Fruit fly (Drosophila melanogaster) whole organism, embryonic: ENCODE data around the gene CG13949.

Experiments used
- Aef1 ChIP-seq: fragments of 200-800 bp; sonication (Bioruptor generic); IDR thresholded peaks from 3 replicates; pipeline ENCODE4 v1.3.6; 2022; ENCODE audit warnings: missing biosample characterization, missing genetic modification characterization
- BtbVII ChIP-seq: fragments of 200-800 bp; sonication (Bioruptor generic); optimal IDR thresholded peaks from 3 replicates; lab custom pipeline; 2017; ENCODE audit warnings: missing biosample characterization, mild to moderate bottlenecking, missing genetic modification characterization
- CG10431 ChIP-seq: fragments of 200-800 bp; sonication (Bioruptor generic); optimal IDR thresholded peaks from 3 replicates; lab custom pipeline; 2018; ENCODE audit warnings: missing biosample characterization, mild to moderate bottlenecking, missing genetic modification characterization
- CG10654 ChIP-seq: fragments of 200-800 bp; sonication (Bioruptor generic); optimal IDR thresholded peaks from 2 replicates; lab custom pipeline; 2016; ENCODE audit warnings: missing biosample characterization, missing genetic modification characterization
- CG11504 ChIP-seq: fragments of 200-800 bp; sonication (Bioruptor generic); optimal IDR thresholded peaks from 3 replicates; lab custom pipeline; 2019; ENCODE audit warnings: missing biosample characterization, mild to moderate bottlenecking, missing genetic modification characterization, moderate library complexity
- CG12219 ChIP-seq: fragments of 200-800 bp; sonication (Bioruptor generic); optimal IDR thresholded peaks from 3 replicates; lab custom pipeline; 2018; ENCODE audit warnings: missing biosample characterization, mild to moderate bottlenecking, missing genetic modification characterization
- CG12659 ChIP-seq: fragments of 200-800 bp; sonication (Bioruptor generic); optimal IDR thresholded peaks from 3 replicates; lab custom pipeline; 2017; ENCODE audit warnings: mild to moderate bottlenecking, missing biosample characterization, missing genetic modification reagents, missing genetic modification characterization
- CG14667 ChIP-seq: fragments of 200-800 bp; sonication (Bioruptor generic); IDR thresholded peaks from 2 replicates; pipeline ENCODE4 v1.3.6; 2022; ENCODE audit warnings: missing biosample characterization, missing genetic modification characterization
- CG15601 ChIP-seq: fragments of 200-800 bp; sonication (Bioruptor generic); optimal IDR thresholded peaks from 3 replicates; lab custom pipeline; 2019; ENCODE audit warnings: missing biosample characterization, mild to moderate bottlenecking, missing genetic modification characterization, moderate library complexity
- CG16863 ChIP-seq: fragments of 200-800 bp; sonication (Bioruptor generic); optimal IDR thresholded peaks from 3 replicates; lab custom pipeline; 2016; ENCODE audit warnings: missing biosample characterization, missing genetic modification characterization
- CG17829 ChIP-seq: fragments of 200-800 bp; optimal IDR thresholded peaks from 2 replicates; lab custom pipeline; 2019; ENCODE audit warnings: missing biosample characterization, mild to moderate bottlenecking, missing genetic modification characterization, moderate library complexity
- CG1832 ChIP-seq: fragments of 200-800 bp; sonication (Bioruptor generic); optimal IDR thresholded peaks from 2 replicates; lab custom pipeline; 2017; ENCODE audit warnings: missing biosample characterization, mild to moderate bottlenecking, missing genetic modification characterization, inconsistent platforms
- CG30431 ChIP-seq: fragments of 200-800 bp; sonication (Bioruptor generic); optimal IDR thresholded peaks from 2 replicates; lab custom pipeline; 2017; ENCODE audit warnings: missing biosample characterization, missing genetic modification characterization
- CG31224 ChIP-seq: fragments of 200-800 bp; sonication (Bioruptor generic); IDR thresholded peaks from 2 replicates; pipeline ENCODE4 v1.3.6; 2022; ENCODE audit warnings: missing biosample characterization, missing genetic modification characterization
- CG33213 ChIP-seq: fragments of 200-800 bp; sonication (Bioruptor generic); optimal IDR thresholded peaks from 3 replicates; lab custom pipeline; 2016; ENCODE audit warnings: missing biosample characterization, missing genetic modification characterization
- CG3726 ChIP-seq: fragments of 200-800 bp; sonication (Bioruptor generic); IDR thresholded peaks from 3 replicates; pipeline ENCODE4, ENCODE4 v1.3.6; 2022; ENCODE audit warnings: missing biosample characterization, missing genetic modification characterization
- CG3838 ChIP-seq: fragments of 200-800 bp; sonication (Bioruptor generic); optimal IDR thresholded peaks from 3 replicates; lab custom pipeline; 2016; ENCODE audit warnings: missing biosample characterization, missing genetic modification characterization
- CG6175 ChIP-seq: fragments of 200-800 bp; sonication (Bioruptor generic); IDR thresholded peaks from 3 replicates; pipeline ENCODE4 v1.3.6; 2022; ENCODE audit warnings: missing biosample characterization, missing genetic modification characterization
- CG8924 ChIP-seq: fragments of 200-800 bp; optimal IDR thresholded peaks from 3 replicates; lab custom pipeline; 2019; ENCODE audit warnings: missing biosample characterization, mild to moderate bottlenecking, missing genetic modification characterization, moderate library complexity
- CG9932 ChIP-seq: fragments of 200-800 bp; sonication (Bioruptor generic); IDR thresholded peaks from 2 replicates; pipeline ENCODE4 v1.3.6; 2022; ENCODE audit warnings: missing biosample characterization, missing genetic modification characterization
- CrebB ChIP-seq: fragments of 200-800 bp; sonication (Bioruptor generic); optimal IDR thresholded peaks from 3 replicates; lab custom pipeline; 2018; ENCODE audit warnings: missing biosample characterization, mild to moderate bottlenecking, missing genetic modification characterization
- Dfd ChIP-seq, 2 experiments: fragments of >200 bp; optimal IDR thresholded peaks; 2 replicates each; lab custom pipeline; 2017; ENCODE audit warnings: missing biosample characterization in 2 of 2, missing genetic modification characterization in 2 of 2
- Dll ChIP-seq: fragments of 200-800 bp; sonication (Bioruptor generic); IDR thresholded peaks from 4 replicates; pipeline ENCODE4 v1.3.6; 2022; ENCODE audit warnings: missing biosample characterization, missing genetic modification characterization; ENCODE audit not compliant: partially characterized antibody
- HmgD ChIP-seq: fragments of 200-800 bp; sonication (Bioruptor generic); optimal IDR thresholded peaks from 3 replicates; lab custom pipeline; 2016; ENCODE audit warnings: missing biosample characterization, missing genetic modification characterization
- Hr39 ChIP-seq: fragments of >200 bp; optimal IDR thresholded peaks from 2 replicates; lab custom pipeline; 2017
- Meics ChIP-seq: fragments of 200-800 bp; sonication (Bioruptor generic); optimal IDR thresholded peaks from 2 replicates; lab custom pipeline; 2017; ENCODE audit warnings: missing biosample characterization, mild to moderate bottlenecking, missing genetic modification characterization
- Poxn ChIP-seq: fragments of 200-800 bp; sonication (Bioruptor generic); IDR thresholded peaks from 2 replicates; pipeline ENCODE4 v1.3.6; 2022; ENCODE audit warnings: missing biosample characterization, missing genetic modification characterization
- TFAM ChIP-seq: fragments of 200-800 bp; sonication (Bioruptor generic); optimal IDR thresholded peaks from 2 replicates; lab custom pipeline; 2017; ENCODE audit warnings: missing biosample characterization, missing genetic modification characterization, inconsistent platforms
- Tbp ChIP-seq: fragments of >200 bp; optimal IDR thresholded peaks from 2 replicates; lab custom pipeline; 2018; ENCODE audit warnings: missing biosample characterization, missing genetic modification characterization
- Xbp1 ChIP-seq: fragments of 200-800 bp; sonication (Bioruptor generic); optimal IDR thresholded peaks from 3 replicates; lab custom pipeline; 2016; ENCODE audit warnings: missing biosample characterization, mild to moderate bottlenecking, missing genetic modification characterization
- ase ChIP-seq: fragments of 200-800 bp; sonication (Bioruptor generic); IDR thresholded peaks from 3 replicates; pipeline ENCODE4 v1.3.6; 2022; ENCODE audit warnings: missing biosample characterization, missing genetic modification characterization
- dmrt99B ChIP-seq: fragments of 200-800 bp; sonication (Bioruptor generic); optimal IDR thresholded peaks from 2 replicates; lab custom pipeline; 2018; ENCODE audit warnings: missing biosample characterization, mild to moderate bottlenecking, missing genetic modification characterization, moderate library complexity
- eve ChIP-seq, 2 experiments: fragments of >200 bp; optimal IDR thresholded peaks; 2 replicates each; lab custom pipeline; 2017; ENCODE audit warnings: missing biosample characterization in 2 of 2, missing genetic modification characterization in 2 of 2
- exex ChIP-seq: fragments of 200-800 bp; sonication (Bioruptor generic); optimal IDR thresholded peaks from 4 replicates; lab custom pipeline; 2018; ENCODE audit warnings: missing biosample characterization, mild to moderate bottlenecking, missing genetic modification characterization, moderate library complexity
- eyg ChIP-seq: fragments of 200-800 bp; sonication (Bioruptor generic); optimal IDR thresholded peaks from 3 replicates; lab custom pipeline; 2016; ENCODE audit warnings: missing biosample characterization, missing genetic modification characterization
- fd64A ChIP-seq: fragments of 200-800 bp; sonication (Bioruptor generic); optimal IDR thresholded peaks from 3 replicates; lab custom pipeline; 2018; ENCODE audit warnings: missing biosample characterization, mild to moderate bottlenecking, missing genetic modification characterization
- lbe ChIP-seq: fragments of 200-800 bp; sonication (Bioruptor generic); optimal IDR thresholded peaks from 2 replicates; lab custom pipeline; 2016; ENCODE audit warnings: missing biosample characterization, mild to moderate bottlenecking, missing genetic modification characterization
- oc ChIP-seq: fragments of 200-800 bp; sonication (Bioruptor generic); optimal IDR thresholded peaks from 2 replicates; lab custom pipeline; 2018; ENCODE audit warnings: missing biosample characterization, mild to moderate bottlenecking, missing genetic modification characterization, moderate library complexity
- peb ChIP-seq: fragments of 200-800 bp; sonication (Bioruptor generic); IDR thresholded peaks from 2 replicates; pipeline ENCODE4 v1.3.6; 2022; ENCODE audit warnings: missing biosample characterization, missing genetic modification characterization
- pho ChIP-seq: fragments of 200-800 bp; sonication (Bioruptor generic); optimal IDR thresholded peaks from 2 replicates; lab custom pipeline; 2016; ENCODE audit warnings: missing biosample characterization, missing genetic modification characterization
- pita ChIP-seq: fragments of 200-800 bp; sonication (Bioruptor generic); optimal IDR thresholded peaks from 2 replicates; lab custom pipeline; 2017; ENCODE audit warnings: missing biosample characterization, mild to moderate bottlenecking, missing genetic modification characterization
- pnt ChIP-seq: fragments of 200-800 bp; sonication (Bioruptor generic); optimal IDR thresholded peaks from 3 replicates; lab custom pipeline; 2016; ENCODE audit warnings: missing biosample characterization, missing genetic modification characterization
- row ChIP-seq: fragments of 200-800 bp; sonication (Bioruptor generic); IDR thresholded peaks from 3 replicates; pipeline ENCODE4 v1.3.6; 2022; ENCODE audit warnings: missing biosample characterization, missing genetic modification characterization
- sens ChIP-seq: fragments of 200-800 bp; sonication (Bioruptor generic); peaks from one replicate; lab custom pipeline; 2016; ENCODE audit warnings: missing biosample characterization, missing genetic modification characterization
- tin ChIP-seq: fragments of 200-800 bp; sonication (Bioruptor generic); optimal IDR thresholded peaks from 3 replicates; lab custom pipeline; 2016; ENCODE audit warnings: missing biosample characterization, missing genetic modification characterization
- tio ChIP-seq: fragments of 200-800 bp; sonication (Bioruptor generic); optimal IDR thresholded peaks from 2 replicates; lab custom pipeline; 2017; ENCODE audit warnings: missing biosample characterization, missing genetic modification characterization, inconsistent platforms
- tup ChIP-seq: fragments of 200-800 bp; sonication (Bioruptor generic); optimal IDR thresholded peaks from 2 replicates; lab custom pipeline; 2016; ENCODE audit warnings: missing biosample characterization, mild to moderate bottlenecking, missing genetic modification characterization, moderate library complexity
- usp ChIP-seq: fragments of >200 bp; optimal IDR thresholded peaks from 2 replicates; lab custom pipeline; 2017; ENCODE audit warnings: missing biosample characterization, missing genetic modification characterization
- z ChIP-seq: fragments of 200-800 bp; sonication (Bioruptor generic); IDR thresholded peaks from 3 replicates; pipeline ENCODE4 v1.3.6; 2022; ENCODE audit warnings: missing biosample characterization, missing genetic modification characterization
- zen2 ChIP-seq: fragments of 200-800 bp; sonication (Bioruptor generic); IDR thresholded peaks from 3 replicates; pipeline ENCODE4 v1.3.6; 2022; ENCODE audit warnings: missing biosample characterization, missing genetic modification characterization; ENCODE audit not compliant: partially characterized antibody
- zfh2 ChIP-seq: fragments of 200-800 bp; sonication (Bioruptor generic); optimal IDR thresholded peaks from 2 replicates; lab custom pipeline; 2016; ENCODE audit warnings: missing biosample characterization, missing genetic modification characterization

Gene CG13949

dm6 chr2L:870749-871418 lies 15.7 kb downstream of the CG13949 start (continued):
- TF ChIP-seq TFAM (GFP tag; lab: Kevin White, UChicago) (no peak), CG17829 (peak; percentile 56), eyg (GFP tag; lab: Kevin White, UChicago) (peak; percentile 9), tup (GFP tag; lab: Kevin White, UChicago) (peak; percentile 68), fd64A (no peak), CG14667 (no peak), lbe (no peak), HmgD (peak; percentile 44), usp (GFP tag; lab: Kevin White, UChicago) (no peak), Poxn (GFP tag; lab: Robert Waterston, UW) (no peak), CG8924 (tag; lab: Kevin White, UChicago) (peak; percentile 68), dmrt99B (peak; percentile 61), CG12219 (GFP tag; lab: Kevin White, UChicago) (peak; percentile 62), ase (GFP tag; lab: Robert Waterston, UW) (no peak), pho (GFP tag; lab: Kevin White, UChicago) (peak; percentile 74), z (GFP tag; lab: Robert Waterston, UW) (no peak), tin (GFP tag; lab: Kevin White, UChicago) (peak; percentile 59), row (GFP tag; lab: Robert Waterston, UW) (peak; percentile 82), CG3838 (no peak), CG16863 (GFP tag; lab: Kevin White, UChicago) (peak; percentile 69), tio (GFP tag; lab: Kevin White, UChicago) (no peak), CG11504 (tag; lab: Kevin White, UChicago) (peak; percentile 62), CG3726 (GFP tag; lab: Robert Waterston, UW) (no peak), BtbVII (peak; percentile 67), exex (tag; lab: Kevin White, UChicago) (peak; percentile 4), Dll (peak; percentile 50; the same call in 1 of the 4 replicates), oc (tag; lab: Kevin White, UChicago) (peak; percentile 50), CG12659 (GFP tag; lab: Kevin White, UChicago) (peak; percentile 82), CG10431 (GFP tag; lab: Kevin White, UChicago) (peak; percentile 21), CG9932 (peak; percentile 78), Dfd (GFP tag; optimal IDR thresholded peaks at IDR 0.05; lab: Kevin White, UChicago) (no peak), Aef1 (GFP tag; lab: Robert Waterston, UW) (peak; percentile 58), pnt (GFP tag; lab: Kevin White, UChicago) (peak; percentile 53), eve (GFP tag; optimal IDR thresholded peaks at IDR 0.05; lab: Kevin White, UChicago) (no peak), zen2 (GFP tag; lab: Robert Waterston, UW) (no peak), Tbp (GFP tag; lab: Kevin White, UChicago) (no peak), CG15601 (tag; lab: Kevin White, UChicago) (peak; percentile 55), Hr39 (no peak), peb (GFP tag; lab: Robert Waterston, UW) (0 out of 2 replicates have a peak, but pooled peaks have one; percentile 10), CG10654 (GFP tag; lab: Kevin White, UChicago) (peak; percentile 60), CG1832 (GFP tag; lab: Kevin White, UChicago) (no peak), pita (GFP tag; lab: Kevin White, UChicago) (no peak), CrebB (peak; percentile 16), Xbp1 (GFP tag; lab: Kevin White, UChicago) (peak; percentile 76), zfh2 (GFP tag; lab: Kevin White, UChicago) (peak; percentile 82), sens (GFP tag; lab: Kevin White, UChicago) (peak; percentile 93), CG6175 (GFP tag; lab: Robert Waterston, UW) (peak; percentile 49; the same call in 1 of the 3 replicates), CG30431 (GFP tag; lab: Kevin White, UChicago) (peak; percentile 28), CG33213 (GFP tag; lab: Kevin White, UChicago) (peak; percentile 57), Meics (GFP tag; lab: Kevin White, UChicago) (peak; percentile 64), CG31224 (GFP tag; lab: Robert Waterston, UW) (no peak; the same call in 1 of the 2 replicates)
